Fruit fly (Drosophila melanogaster) whole organism, embryonic: ENCODE measurements around the gene CG7377.

Experiments
- Atf-2 ChIP-seq: fragments of 200-800 bp; sonication (Bioruptor generic); optimal IDR thresholded peaks from 2 replicates; lab custom pipeline; 2016; ENCODE audit warnings: missing biosample characterization, missing genetic modification characterization
- Atf6 ChIP-seq: fragments of 200-800 bp; sonication (Bioruptor generic); IDR thresholded peaks from 2 replicates; pipeline ENCODE4 v1.3.6; 2022; ENCODE audit warnings: missing biosample characterization, missing genetic modification characterization
- Awh ChIP-seq: fragments of 200-800 bp; sonication (Bioruptor generic); IDR thresholded peaks from 2 replicates; pipeline ENCODE4, ENCODE4 v1.3.6; 2022; ENCODE audit warnings: missing biosample characterization, missing genetic modification characterization
- B-H2 ChIP-seq: fragments of 200-800 bp; sonication (Bioruptor generic); optimal IDR thresholded peaks from 2 replicates; lab custom pipeline; 2018; ENCODE audit warnings: missing biosample characterization, mild to moderate bottlenecking, missing genetic modification characterization
- CG1024 ChIP-seq: fragments of 200-800 bp; sonication (Bioruptor generic); IDR thresholded peaks from 2 replicates; pipeline ENCODE4 v1.3.6; 2022; ENCODE audit warnings: missing biosample characterization, missing genetic modification characterization
- CG10366 ChIP-seq: fragments of 200-800 bp; sonication (Bioruptor generic); IDR thresholded peaks from 2 replicates; pipeline ENCODE4 v1.3.6; 2022; ENCODE audit warnings: missing biosample characterization, missing genetic modification characterization
- CG10543 ChIP-seq: fragments of 200-800 bp; sonication (Bioruptor generic); optimal IDR thresholded peaks from 3 replicates; lab custom pipeline; 2017; ENCODE audit warnings: missing biosample characterization, mild to moderate bottlenecking, missing genetic modification characterization, moderate library complexity
- CG12942 ChIP-seq: fragments of 200-800 bp; sonication (Bioruptor generic); optimal IDR thresholded peaks from 3 replicates; lab custom pipeline; 2016; ENCODE audit warnings: missing biosample characterization, missing genetic modification characterization
- CG13287 ChIP-seq: fragments of 200-800 bp; sonication (Bioruptor generic); IDR thresholded peaks from 2 replicates; pipeline ENCODE4 v1.3.6; 2022; ENCODE audit warnings: missing biosample characterization, missing genetic modification characterization; ENCODE audit not compliant: partially characterized antibody
- CG13894 ChIP-seq: fragments of 200-800 bp; sonication (Bioruptor generic); optimal IDR thresholded peaks from 3 replicates; lab custom pipeline; 2018; ENCODE audit warnings: missing biosample characterization, mild to moderate bottlenecking, missing genetic modification characterization, moderate library complexity
- CG14014 ChIP-seq: fragments of 200-800 bp; sonication (Bioruptor generic); IDR thresholded peaks from 2 replicates; pipeline ENCODE4 v1.3.6; 2022; ENCODE audit warnings: missing biosample characterization, missing genetic modification characterization
- CG16779 ChIP-seq: fragments of 200-800 bp; sonication (Bioruptor generic); IDR thresholded peaks from 2 replicates; pipeline ENCODE4 v1.3.6; 2022; ENCODE audit warnings: missing biosample characterization, missing genetic modification characterization
- CG17802 ChIP-seq: fragments of 200-800 bp; sonication (Bioruptor generic); optimal IDR thresholded peaks from 2 replicates; lab custom pipeline; 2018; ENCODE audit warnings: missing biosample characterization, mild to moderate bottlenecking, missing genetic modification characterization, moderate library complexity
- CG18476 ChIP-seq: fragments of 200-800 bp; sonication (Bioruptor generic); optimal IDR thresholded peaks from 2 replicates; lab custom pipeline; 2016; ENCODE audit warnings: missing biosample characterization, mild to moderate bottlenecking, missing genetic modification characterization
- CG30020 ChIP-seq: fragments of 200-800 bp; optimal IDR thresholded peaks from 2 replicates; lab custom pipeline; 2019; ENCODE audit warnings: missing biosample characterization, mild to moderate bottlenecking, missing genetic modification characterization, moderate library complexity
- CG30431 ChIP-seq: fragments of 200-800 bp; sonication (Bioruptor generic); optimal IDR thresholded peaks from 2 replicates; lab custom pipeline; 2017; ENCODE audit warnings: missing biosample characterization, missing genetic modification characterization
- CG3726 ChIP-seq: fragments of 200-800 bp; sonication (Bioruptor generic); IDR thresholded peaks from 3 replicates; pipeline ENCODE4, ENCODE4 v1.3.6; 2022; ENCODE audit warnings: missing biosample characterization, missing genetic modification characterization
- CG42726 ChIP-seq: fragments of 200-800 bp; sonication (Bioruptor generic); IDR thresholded peaks from 2 replicates; pipeline ENCODE4 v1.3.6; 2022; ENCODE audit warnings: missing biosample characterization, missing genetic modification characterization; ENCODE audit not compliant: partially characterized antibody
- CG4328 ChIP-seq: fragments of 200-800 bp; sonication (Bioruptor generic); optimal IDR thresholded peaks from 3 replicates; lab custom pipeline; 2017; ENCODE audit warnings: missing biosample characterization, missing genetic modification reagents, missing genetic modification characterization
- CG6683 ChIP-seq: fragments of 200-800 bp; sonication (Bioruptor generic); optimal IDR thresholded peaks from 2 replicates; lab custom pipeline; 2017; ENCODE audit warnings: missing biosample characterization, mild to moderate bottlenecking, missing genetic modification characterization, missing genetic modification reagents
- CG7271 ChIP-seq: fragments of 200-800 bp; sonication (Bioruptor generic); optimal IDR thresholded peaks from 2 replicates; lab custom pipeline; 2018; ENCODE audit warnings: missing biosample characterization, mild to moderate bottlenecking, missing genetic modification characterization, moderate library complexity
- CG7556 ChIP-seq: fragments of 200-800 bp; sonication (Bioruptor generic); optimal IDR thresholded peaks from 2 replicates; lab custom pipeline; 2017; ENCODE audit warnings: missing biosample characterization, mild to moderate bottlenecking, missing genetic modification characterization
- CG7987 ChIP-seq: fragments of 200-800 bp; sonication (Bioruptor generic); optimal IDR thresholded peaks from 2 replicates; lab custom pipeline; 2018; ENCODE audit warnings: missing biosample characterization, mild to moderate bottlenecking, missing genetic modification characterization, moderate library complexity
- E2f1 ChIP-seq: fragments of 200-800 bp; sonication (Bioruptor generic); IDR thresholded peaks from 2 replicates; pipeline ENCODE4 v1.3.6; 2022; ENCODE audit warnings: missing biosample characterization, missing genetic modification characterization
- Elba2 ChIP-seq: fragments of 200-800 bp; sonication (Bioruptor generic); optimal IDR thresholded peaks from 3 replicates; lab custom pipeline; 2016; ENCODE audit warnings: missing biosample characterization, missing genetic modification characterization
- Fer2 ChIP-seq: fragments of 200-800 bp; sonication (Bioruptor generic); optimal IDR thresholded peaks from 2 replicates; lab custom pipeline; 2018; ENCODE audit warnings: missing biosample characterization, mild to moderate bottlenecking, missing genetic modification characterization, moderate library complexity
- H15 ChIP-seq: fragments of 200-800 bp; sonication (Bioruptor generic); IDR thresholded peaks from 3 replicates; pipeline ENCODE4 v1.3.6; 2022; ENCODE audit warnings: missing biosample characterization, missing genetic modification characterization
- Mad ChIP-seq: fragments of 200-800 bp; sonication (Bioruptor generic); optimal IDR thresholded peaks from 2 replicates; lab custom pipeline; 2016; ENCODE audit warnings: missing biosample characterization, missing genetic modification characterization
- Sin3A ChIP-seq: fragments of >200 bp; optimal IDR thresholded peaks from 2 replicates; lab custom pipeline; 2018
- Tbp ChIP-seq: fragments of >200 bp; optimal IDR thresholded peaks from 2 replicates; lab custom pipeline; 2018; ENCODE audit warnings: missing biosample characterization, missing genetic modification characterization
- ab ChIP-seq: fragments of 200-800 bp; sonication (Bioruptor generic); optimal IDR thresholded peaks from 2 replicates; lab custom pipeline; 2016; ENCODE audit warnings: missing biosample characterization, missing genetic modification characterization
- az2 ChIP-seq: fragments of 200-800 bp; sonication (Bioruptor generic); optimal IDR thresholded peaks from 3 replicates; lab custom pipeline; 2016; ENCODE audit warnings: missing biosample characterization, missing genetic modification characterization
- bsh ChIP-seq, 2 experiments: fragments of 200-800 bp; sonication (Bioruptor generic); optimal IDR thresholded peaks; 2 replicates each; lab custom pipeline; 2017 to 2018; ENCODE audit warnings: mild to moderate bottlenecking in 2 of 2, missing biosample characterization in 2 of 2, missing genetic modification characterization in 2 of 2, moderate library complexity in 1 of 2
- fd64A ChIP-seq: fragments of 200-800 bp; sonication (Bioruptor generic); optimal IDR thresholded peaks from 3 replicates; lab custom pipeline; 2018; ENCODE audit warnings: missing biosample characterization, mild to moderate bottlenecking, missing genetic modification characterization
- fd96Cb ChIP-seq: fragments of 200-800 bp; sonication (Bioruptor generic); optimal IDR thresholded peaks from 2 replicates; lab custom pipeline; 2018; ENCODE audit warnings: missing biosample characterization, mild to moderate bottlenecking, missing genetic modification characterization, moderate library complexity
- ind ChIP-seq: fragments of 200-800 bp; sonication (Bioruptor generic); optimal IDR thresholded peaks from 3 replicates; lab custom pipeline; 2016; ENCODE audit warnings: missing biosample characterization, missing genetic modification characterization
- jing ChIP-seq: fragments of 200-800 bp; sonication (Bioruptor generic); optimal IDR thresholded peaks from 2 replicates; lab custom pipeline; 2018; ENCODE audit warnings: missing biosample characterization, mild to moderate bottlenecking, missing genetic modification characterization
- kni ChIP-seq: fragments of 200-800 bp; sonication (Bioruptor generic); optimal IDR thresholded peaks from 3 replicates; lab custom pipeline; 2017; ENCODE audit warnings: mild to moderate bottlenecking, missing biosample characterization, missing genetic modification reagents, missing genetic modification characterization
- mam ChIP-seq: fragments of 200-800 bp; sonication (Bioruptor generic); optimal IDR thresholded peaks from 3 replicates; lab custom pipeline; 2016; ENCODE audit warnings: missing biosample characterization, missing genetic modification characterization
- nerfin-1 ChIP-seq: fragments of 200-800 bp; sonication (Bioruptor generic); optimal IDR thresholded peaks from 3 replicates; lab custom pipeline; 2019; ENCODE audit warnings: missing biosample characterization, mild to moderate bottlenecking, missing genetic modification characterization, moderate library complexity
- nerfin-2 ChIP-seq: fragments of 200-800 bp; sonication (Bioruptor generic); IDR thresholded peaks from 2 replicates; pipeline ENCODE4 v1.3.6; 2022; ENCODE audit warnings: missing biosample characterization, missing genetic modification characterization; ENCODE audit not compliant: partially characterized antibody
- psq ChIP-seq: fragments of 200-800 bp; sonication (Bioruptor generic); optimal IDR thresholded peaks from 2 replicates; lab custom pipeline; 2017; ENCODE audit warnings: missing biosample characterization, missing genetic modification characterization
- salm ChIP-seq: fragments of 200-800 bp; sonication (Bioruptor generic); optimal IDR thresholded peaks from 2 replicates; lab custom pipeline; 2018; ENCODE audit warnings: missing biosample characterization, mild to moderate bottlenecking, missing genetic modification characterization
- sd ChIP-seq: fragments of 200-800 bp; sonication (Bioruptor generic); optimal IDR thresholded peaks from 3 replicates; lab custom pipeline; 2018; ENCODE audit warnings: missing biosample characterization, mild to moderate bottlenecking, missing genetic modification characterization, moderate library complexity
- slou ChIP-seq: fragments of 200-800 bp; sonication (Bioruptor generic); optimal IDR thresholded peaks from 3 replicates; lab custom pipeline; 2016; ENCODE audit warnings: missing biosample characterization, missing genetic modification characterization
- sna ChIP-seq: fragments of 200-800 bp; sonication (Bioruptor generic); IDR thresholded peaks from 2 replicates; pipeline ENCODE4 v1.3.6; 2022; ENCODE audit warnings: missing biosample characterization, missing genetic modification characterization; ENCODE audit not compliant: partially characterized antibody
- trem ChIP-seq: fragments of 200-800 bp; optimal IDR thresholded peaks from 3 replicates; lab custom pipeline; 2019; ENCODE audit warnings: missing biosample characterization, mild to moderate bottlenecking, missing genetic modification characterization, moderate library complexity
- trh ChIP-seq: fragments of 200-800 bp; sonication (Bioruptor generic); optimal IDR thresholded peaks from 2 replicates; lab custom pipeline; 2016; ENCODE audit warnings: missing biosample characterization, missing genetic modification characterization
- usp ChIP-seq: fragments of >200 bp; optimal IDR thresholded peaks from 2 replicates; lab custom pipeline; 2017; ENCODE audit warnings: missing biosample characterization, missing genetic modification characterization

The CG7377 gene

DNA sequence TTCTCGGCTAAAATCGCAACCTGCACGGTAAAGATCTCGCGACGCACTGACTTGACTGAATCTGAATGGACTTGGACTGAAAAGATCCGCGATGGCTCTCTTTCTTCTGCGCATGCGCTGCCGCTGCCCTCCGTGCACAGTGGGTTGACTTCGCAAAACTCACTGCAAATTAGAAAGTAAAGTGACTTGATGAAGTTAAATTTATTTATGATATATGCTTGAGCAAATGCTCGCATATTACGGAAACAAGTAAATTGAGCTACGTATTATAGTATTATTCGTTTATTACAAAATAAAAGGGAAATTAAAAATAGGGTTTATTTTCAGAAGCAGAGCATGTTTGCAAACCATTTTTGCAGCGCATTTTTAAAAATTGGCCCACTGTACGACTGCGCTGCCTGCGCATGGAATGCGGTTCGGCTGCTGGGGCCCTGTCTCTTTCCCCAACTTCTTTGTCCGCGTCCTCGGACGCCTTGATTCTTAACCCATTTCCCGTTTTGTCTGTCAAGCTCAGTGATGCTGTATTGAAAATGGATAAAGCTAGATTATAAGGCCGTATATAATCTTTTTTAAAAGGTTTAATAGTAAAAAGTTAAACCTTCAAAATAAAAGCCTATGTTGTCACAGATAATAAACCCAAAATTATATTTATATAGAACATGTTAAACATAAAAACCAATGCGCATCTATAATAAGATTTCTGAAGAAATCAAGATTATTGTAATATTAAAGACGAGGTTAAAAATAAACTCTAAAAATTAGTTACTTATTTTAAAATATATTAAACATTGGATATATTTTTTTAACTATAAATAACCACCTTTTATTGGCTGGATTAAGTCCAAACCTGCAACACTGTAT lies 1.5 kb upstream of the CG7377 start, which contains the start of gene rt (continued):
- no peak for TF ChIP-seq nerfin-2 (GFP tag; lab: Robert Waterston, UW)
- peak; percentile 47 for TF ChIP-seq ind
- TF ChIP-seq Elba2 (GFP tag; lab: Kevin White, UChicago), result no peak
- peak; percentile 27 for TF ChIP-seq Mad
- no peak for TF ChIP-seq trh (GFP tag; lab: Kevin White, UChicago)
- TF ChIP-seq CG30020 (tag; lab: Kevin White, UChicago), result peak; percentile 39
- peak; percentile 9 for TF ChIP-seq psq
- peak; percentile 16 for TF ChIP-seq Atf-2 (GFP tag; lab: Kevin White, UChicago)
- no peak for TF ChIP-seq sna (GFP tag; lab: Robert Waterston, UW)
- TF ChIP-seq CG7987 (GFP tag; lab: Kevin White, UChicago), result no peak
- no peak for TF ChIP-seq B-H2
- TF ChIP-seq jing, result peak; percentile 5
- TF ChIP-seq CG6683 (GFP tag; lab: Kevin White, UChicago), result no peak
- no peak for TF ChIP-seq CG16779 (GFP tag; lab: Robert Waterston, UW)
- no peak for TF ChIP-seq CG13287 (GFP tag; lab: Robert Waterston, UW)
- no peak for TF ChIP-seq CG12942 (GFP tag; lab: Kevin White, UChicago)
- TF ChIP-seq H15 (GFP tag; lab: Robert Waterston, UW), result no peak
- 0 out of 2 replicates have a peak, but pooled peaks have one; percentile 7 for TF ChIP-seq CG14014 (GFP tag; lab: Robert Waterston, UW)
- TF ChIP-seq CG4328 (GFP tag; lab: Kevin White, UChicago), result no peak
- TF ChIP-seq CG13894 (tag; lab: Kevin White, UChicago), result no peak
- TF ChIP-seq usp (GFP tag; lab: Kevin White, UChicago), result no peak
- no peak for TF ChIP-seq CG42726 (GFP tag; lab: Robert Waterston, UW)
- TF ChIP-seq CG7556 (GFP tag; lab: Kevin White, UChicago), result peak; percentile 58
- TF ChIP-seq CG30431, result peak; percentile 31
- TF ChIP-seq CG10366 (GFP tag; lab: Robert Waterston, UW), result 0 out of 2 replicates have a peak, but pooled peaks have one; percentile 16
- peak; percentile 40 for TF ChIP-seq kni
- no peak for TF ChIP-seq slou (GFP tag; lab: Kevin White, UChicago)
- peak; percentile 24 for TF ChIP-seq fd64A
- TF ChIP-seq Sin3A, result no peak
- no peak for TF ChIP-seq Tbp (GFP tag; lab: Kevin White, UChicago)
- TF ChIP-seq CG1024, result 0 out of 2 replicates have a peak, but pooled peaks have one; percentile 36
- no peak for TF ChIP-seq ab (GFP tag; lab: Kevin White, UChicago)
- peak; percentile 24 for TF ChIP-seq CG17802 (tag; lab: Kevin White, UChicago)
- TF ChIP-seq Awh (GFP tag; lab: Robert Waterston, UW), result no peak; the same call in 1 of the 2 replicates
- peak; percentile 35 for TF ChIP-seq az2 (GFP tag; lab: Kevin White, UChicago)
- TF ChIP-seq E2f1 (GFP tag; lab: Robert Waterston, UW), result 0 out of 2 replicates have a peak, but pooled peaks have one; percentile 51
- TF ChIP-seq Fer2 (tag; lab: Kevin White, UChicago), result no peak
- TF ChIP-seq CG18476, result peak; percentile 36
- TF ChIP-seq salm, result peak; percentile 29
- peak; percentile 60 for TF ChIP-seq fd96Cb
- TF ChIP-seq sd (tag; lab: Kevin White, UChicago), result peak; percentile 90
- no peak for TF ChIP-seq CG10543 (GFP tag; lab: Kevin White, UChicago)
- TF ChIP-seq mam (GFP tag; lab: Kevin White, UChicago), result no peak
- peak; percentile 70 for TF ChIP-seq nerfin-1 (tag; lab: Kevin White, UChicago)
- 0 out of 3 replicates have a peak, but pooled peaks have one; percentile 19 for TF ChIP-seq CG3726 (GFP tag; lab: Robert Waterston, UW)
- TF ChIP-seq bsh (GFP tag; optimal IDR thresholded peaks at IDR 0.05; lab: Kevin White, UChicago), result peak; percentile 52 to 77
- TF ChIP-seq CG7271, result no peak
- TF ChIP-seq Atf6 (GFP tag; lab: Robert Waterston, UW), result no peak
- TF ChIP-seq trem (tag; lab: Kevin White, UChicago), result peak; percentile 61
